Worm (Caenorhabditis elegans) whole organism, mixed stage, embryonic: ENCODE results near the gene C49A9.2.

Experiments
- blmp-1 ChIP-seq: fragments of 150-350 bp; optimal IDR thresholded peaks from 2 replicates; lab custom pipeline; 2014; ENCODE audit warnings: missing biosample characterization, missing genetic modification characterization
- ces-1 ChIP-seq: fragments of 150-350 bp; optimal IDR thresholded peaks from 2 replicates; lab custom pipeline; 2014; ENCODE audit warnings: missing biosample characterization, missing genetic modification reagents, missing genetic modification characterization
- drap-1 ChIP-seq: fragments of 200-800 bp; sonication (Bioruptor generic); optimal IDR thresholded peaks from 3 replicates; lab custom pipeline; 2018; ENCODE audit warnings: mild to moderate bottlenecking, missing genetic modification characterization, missing compliant biosample characterization
- elt-1 ChIP-seq: sonication (generic microtip); optimal IDR thresholded peaks from 2 replicates; lab custom pipeline; 2017; ENCODE audit warnings: missing genetic modification characterization, mild to moderate bottlenecking, missing compliant biosample characterization, antibody characterized with exemption, moderate library complexity, borderline replicate concordance; ENCODE audit not compliant: insufficient read depth
- elt-3 ChIP-seq: fragments of 150-350 bp; optimal IDR thresholded peaks from 2 replicates; lab custom pipeline; 2014; ENCODE audit warnings: missing biosample characterization, missing genetic modification characterization
- mab-5 ChIP-seq: fragments of 150-350 bp; optimal IDR thresholded peaks from 2 replicates; lab custom pipeline; 2014; ENCODE audit warnings: missing biosample characterization, missing genetic modification characterization
- nhr-2 ChIP-seq: fragments of 150-350 bp; optimal IDR thresholded peaks from 2 replicates; lab custom pipeline; 2014; ENCODE audit warnings: missing biosample characterization, missing genetic modification characterization
- nhr-28 ChIP-seq: fragments of 150-350 bp; optimal IDR thresholded peaks from 2 replicates; lab custom pipeline; 2014; ENCODE audit warnings: missing biosample characterization, missing genetic modification characterization
- snpc-4 ChIP-seq: fragments of 150-350 bp; optimal IDR thresholded peaks from 2 replicates; lab custom pipeline; 2014; ENCODE audit warnings: missing biosample characterization, missing genetic modification characterization
- sptf-1 ChIP-seq: sonication (generic microtip); optimal IDR thresholded peaks from 2 replicates; lab custom pipeline; 2017; ENCODE audit warnings: mild to moderate bottlenecking, missing genetic modification characterization, moderate library complexity, missing compliant biosample characterization
- unc-120 ChIP-seq: sonication (generic microtip); optimal IDR thresholded peaks from 2 replicates; lab custom pipeline; 2017; ENCODE audit warnings: missing genetic modification characterization, missing compliant biosample characterization; ENCODE audit not compliant: poor library complexity, severe bottlenecking
- unc-62 ChIP-seq: fragments of 150-350 bp; optimal IDR thresholded peaks from 2 replicates; lab custom pipeline; 2014; ENCODE audit warnings: missing biosample characterization, missing genetic modification reagents, missing genetic modification characterization
- zip-8 ChIP-seq: fragments of 150-350 bp; optimal IDR thresholded peaks from 2 replicates; lab custom pipeline; 2014; ENCODE audit warnings: missing biosample characterization, missing genetic modification characterization
- ztf-11 ChIP-seq: fragments of 150-350 bp; optimal IDR thresholded peaks from 2 replicates; lab custom pipeline; 2014; ENCODE audit warnings: missing biosample characterization, missing genetic modification characterization

DNA sequence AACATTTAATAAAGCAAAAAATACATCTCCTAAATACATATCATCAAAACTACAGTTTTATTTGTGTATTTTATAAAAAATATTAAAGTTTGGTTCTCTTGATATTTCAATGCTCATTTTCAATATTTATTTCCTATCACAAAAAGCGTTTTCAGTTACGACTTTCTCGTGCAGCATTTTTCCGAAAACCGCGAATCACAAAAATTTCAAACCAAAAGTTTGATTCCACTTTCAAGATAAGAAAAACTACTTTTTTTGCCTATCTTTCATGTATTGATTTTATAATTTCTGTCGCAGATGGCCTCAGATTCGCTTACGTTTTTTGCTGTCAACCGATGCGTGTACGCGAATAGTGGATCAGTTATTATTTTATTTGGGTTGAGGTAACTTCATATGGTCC, 5.8 kb upstream of the C49A9.2 start, which contains the start of gene C49A9.4:
- TF ChIP-seq ztf-11 (tag; lab: Kevin White, UChicago) (no peak), snpc-4 (no peak), unc-120 (tag; lab: Kevin White, UChicago) (no peak), zip-8 (no peak), unc-62 (GFP tag; lab: Kevin White, UChicago) (no peak), mab-5 (no peak), nhr-2 (tag; lab: Kevin White, UChicago) (no peak), elt-3 (tag; lab: Kevin White, UChicago) (no peak), nhr-28 (tag; lab: Kevin White, UChicago) (no peak), sptf-1 (tag; lab: Kevin White, UChicago) (no peak), drap-1 (GFP tag; lab: Kevin White, UChicago) (no peak), ces-1 (GFP tag; lab: Kevin White, UChicago) (no peak), elt-1 (tag; lab: Kevin White, UChicago) (no peak), blmp-1 (tag; lab: Kevin White, UChicago) (no peak)
